Worm (Caenorhabditis elegans) whole organism, midembryonic: Measurements from ENCODE around the gene srz-24.

Experiments
- T22C8.4 ChIP-seq: fragments of 200-800 bp; sonication (Bioruptor generic); IDR thresholded peaks from 2 replicates; pipeline ENCODE4 v1.3.6; 2022; ENCODE audit warnings: missing genetic modification characterization, missing compliant biosample characterization
- ref-1 ChIP-seq: fragments of 200-800 bp; sonication (Bioruptor generic); conservative IDR thresholded peaks from 2 replicates; pipeline ENCODE4 v1.3.6; 2022; ENCODE audit warnings: missing genetic modification reagents, missing genetic modification characterization, missing compliant biosample characterization
- ztf-29 ChIP-seq: fragments of 200-800 bp; sonication (Bioruptor generic); IDR thresholded peaks from 2 replicates; pipeline ENCODE4 v1.3.6; 2022; ENCODE audit warnings: missing genetic modification reagents, missing genetic modification characterization, missing compliant biosample characterization

- no peak for TF ChIP-seq ztf-29 (GFP tag; lab: Robert Waterston, UW)
- no peak for TF ChIP-seq ref-1
- TF ChIP-seq T22C8.4 (GFP tag; lab: Robert Waterston, UW), result no peak
Measured at ce11 chrIV:4953887-4954286, 27.0 kb downstream of the srz-24 start, which contains the start of gene str-163.
